Fruit fly (Drosophila melanogaster) whole organism, wandering third instar larva: ENCODE data around the gene rictor.

Experiments
- Dfd ChIP-seq: fragments of >200 bp; optimal IDR thresholded peaks from 2 replicates; lab custom pipeline; 2017; ENCODE audit warnings: missing biosample characterization, missing genetic modification characterization
- Myc ChIP-seq: fragments of >200 bp; optimal IDR thresholded peaks from 2 replicates; lab custom pipeline; 2017
- Rel ChIP-seq, 2 experiments: fragments of 200-800 bp; sonication (Bioruptor generic) in 1 of 2; optimal IDR thresholded peaks; 2 replicates in 1 of 2; 3 replicates in 1 of 2; lab custom pipeline; 2016 to 2019; ENCODE audit warnings: mild to moderate bottlenecking in 2 of 2, missing biosample characterization in 2 of 2, missing genetic modification characterization in 2 of 2, moderate library complexity in 1 of 2
- Vsx2 ChIP-seq: fragments of 200-300, 225-300 bp; sonication (Bioruptor generic); optimal IDR thresholded peaks from 2 replicates; lab custom pipeline; 2018; ENCODE audit warnings: missing biosample characterization, missing genetic modification characterization; ENCODE audit not compliant: partially characterized antibody
- br ChIP-seq: fragments of 200-800 bp; sonication (Bioruptor generic); optimal IDR thresholded peaks from 2 replicates; lab custom pipeline; 2016; ENCODE audit warnings: missing biosample characterization, missing genetic modification characterization
- ey ChIP-seq: fragments of 200-800 bp; sonication (Bioruptor generic); optimal IDR thresholded peaks from 2 replicates; lab custom pipeline; 2016; ENCODE audit warnings: missing biosample characterization, missing genetic modification characterization
- h ChIP-seq: fragments of 200-800 bp; sonication (Bioruptor generic); optimal IDR thresholded peaks from 3 replicates; lab custom pipeline; 2016; ENCODE audit warnings: missing biosample characterization, mild to moderate bottlenecking, missing genetic modification characterization
- sage ChIP-seq: fragments of 200-800 bp; sonication (Bioruptor generic); optimal IDR thresholded peaks from 2 replicates; lab custom pipeline; 2016; ENCODE audit warnings: missing biosample characterization, mild to moderate bottlenecking, missing genetic modification characterization
- usp ChIP-seq: fragments of >200 bp; optimal IDR thresholded peaks from 2 replicates; lab custom pipeline; 2017; ENCODE audit warnings: missing biosample characterization, missing genetic modification characterization
- woc ChIP-seq: sonication (Bioruptor generic); optimal IDR thresholded peaks from 2 replicates; lab custom pipeline; 2016; ENCODE audit warnings: missing biosample characterization, mild to moderate bottlenecking, missing genetic modification characterization

DNA sequence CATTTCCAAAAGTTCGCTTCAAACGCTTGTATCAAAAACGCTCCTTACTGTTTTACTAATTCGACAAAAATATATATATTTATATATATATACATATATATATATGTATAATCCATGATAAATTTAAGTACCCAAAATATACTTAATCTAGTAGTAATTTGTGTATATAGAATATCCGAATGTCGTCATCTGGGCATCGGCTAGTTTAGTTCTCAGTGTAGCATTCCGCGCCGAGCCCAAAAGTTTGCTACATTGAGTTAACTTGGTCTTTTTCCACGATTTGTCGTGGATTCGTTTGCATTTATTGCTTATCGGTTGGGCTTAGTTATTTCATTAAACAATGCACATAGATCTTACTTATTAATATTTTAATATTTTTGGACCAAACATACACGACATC, 20.2 kb upstream of the rictor start:
- TF ChIP-seq woc (GFP tag; lab: Kevin White, UChicago) (no peak), Vsx2 (GFP tag; lab: Kevin White, UChicago) (no peak), br (GFP tag; lab: Kevin White, UChicago) (no peak), usp (GFP tag; lab: Kevin White, UChicago) (no peak), Myc (lab: Kevin White, UChicago) (peak; percentile 21), sage (GFP tag; lab: Kevin White, UChicago) (no peak), Dfd (GFP tag; lab: Kevin White, UChicago) (no peak), Rel (GFP tag; optimal IDR thresholded peaks at IDR 0.05; lab: Kevin White, UChicago) (no peak), Rel (tag; optimal IDR thresholded peaks at IDR 0.05; lab: Kevin White, UChicago) (no peak), ey (GFP tag; lab: Kevin White, UChicago) (no peak), h (no peak)
